Fruit fly (Drosophila melanogaster): ENCODE results near the gene twin.

Gene twin

DNA sequence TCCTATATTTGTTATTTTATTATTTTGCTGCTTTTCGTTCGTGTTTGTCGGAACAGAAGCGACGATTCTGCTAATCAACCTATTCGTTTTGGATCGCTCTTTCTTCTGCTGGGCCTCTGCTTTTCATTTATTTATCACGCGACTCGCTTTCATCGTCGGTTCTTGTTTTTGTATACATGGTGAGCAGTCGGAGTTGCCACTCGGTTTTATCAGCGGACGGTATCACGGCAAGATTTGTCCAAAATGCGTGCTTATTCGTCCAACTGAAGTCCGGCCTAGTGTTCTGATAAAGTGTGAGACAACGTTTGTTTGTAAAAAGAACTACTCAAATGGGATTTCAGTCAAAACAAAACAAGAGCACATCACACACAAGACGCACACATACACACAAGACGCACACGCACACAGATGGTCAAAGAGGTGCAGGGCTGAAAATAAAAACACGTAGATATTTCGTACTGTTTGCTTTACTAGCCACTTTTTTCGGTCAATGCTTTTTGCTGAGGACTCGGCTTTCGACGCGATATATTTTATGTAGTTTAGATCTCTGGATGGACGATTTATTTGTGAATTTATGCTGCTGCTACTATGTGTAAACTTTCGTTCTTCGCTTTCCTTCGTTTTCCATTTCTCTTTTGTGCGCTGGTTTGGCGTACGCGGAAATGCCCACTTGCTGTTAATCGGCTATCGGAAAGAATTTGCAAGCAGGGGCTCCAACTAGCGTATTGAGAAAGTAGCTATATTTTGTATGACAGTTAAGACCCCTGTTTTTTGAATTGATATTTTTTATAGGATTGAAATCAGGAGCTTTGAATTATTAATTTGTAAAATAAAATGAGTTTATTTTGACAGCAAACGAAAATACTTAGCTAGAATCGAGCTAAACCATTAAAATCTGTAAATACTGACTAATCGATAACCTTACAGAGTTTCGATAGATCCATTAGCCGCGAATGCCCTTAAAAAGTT lies at the start of gene twin (continued):
- TF ChIP-seq C15 (GFP tag; IDR thresholded peaks at IDR 0.05) (no peak), zf30C (GFP tag; optimal IDR thresholded peaks at IDR 0.05) (no peak), vnd (GFP tag; IDR thresholded peaks at IDR 0.05; ENCODE audit: partially characterized antibody) (peak; percentile 65), bbx (GFP tag; IDR thresholded peaks at IDR 0.05; ENCODE audit: partially characterized antibody) (peak; percentile 58; the same call in 1 of the 2 replicates), HLHmδ (GFP tag; optimal IDR thresholded peaks at IDR 0.05) (no peak), tup (GFP tag; optimal IDR thresholded peaks at IDR 0.05) (no peak), CG9932 (GFP tag; IDR thresholded peaks at IDR 0.05) (peak; percentile 88), toy (GFP tag; IDR thresholded peaks at IDR 0.05) (no peak), Elba2 (GFP tag; optimal IDR thresholded peaks at IDR 0.05) (no peak), crc (GFP tag; optimal IDR thresholded peaks at IDR 0.05) (no peak), pb (GFP tag; optimal IDR thresholded peaks at IDR 0.05) (peak; percentile 35), nom (GFP tag; optimal IDR thresholded peaks at IDR 0.05) (no peak), Hr51 (GFP tag; optimal IDR thresholded peaks at IDR 0.05) (peak in 1 of 2 experiments; percentile 80), bcd (GFP tag; optimal IDR thresholded peaks at IDR 0.05) (peak; percentile 48), eyg (GFP tag; optimal IDR thresholded peaks at IDR 0.05) (no peak), CG10979 (tag; optimal IDR thresholded peaks at IDR 0.05) (peak; percentile 39), croc (GFP tag; conservative IDR thresholded peaks at IDR 0.05) (no peak), Fer1 (GFP tag; optimal IDR thresholded peaks at IDR 0.05) (peak; percentile 16), CG5953 (GFP tag; IDR thresholded peaks at IDR 0.05) (no peak), Ada2b (GFP tag; IDR thresholded peaks at IDR 0.05) (no peak; the same call in 1 of the 2 replicates), luna (GFP tag; optimal IDR thresholded peaks at IDR 0.05) (peak; percentile 23), Dll (GFP tag; IDR thresholded peaks at IDR 0.05; ENCODE audit: partially characterized antibody) (peak; percentile 82), CG10565 (GFP tag; optimal IDR thresholded peaks at IDR 0.05) (no peak), CG12104 (GFP tag; optimal IDR thresholded peaks at IDR 0.05) (no peak), CG10147 (GFP tag; optimal IDR thresholded peaks at IDR 0.05) (peak; percentile 58), CG5245 (GFP tag; optimal IDR thresholded peaks at IDR 0.05) (peak; percentile 28), nerfin-1 (tag; optimal IDR thresholded peaks at IDR 0.05) (peak; percentile 31), tgo (GFP tag; IDR thresholded peaks at IDR 0.05) (peak; percentile 15; the same call in 1 of the 3 replicates), Hr3 (GFP tag; optimal IDR thresholded peaks at IDR 0.05) (peak; percentile 62), CG17385 (GFP tag; optimal IDR thresholded peaks at IDR 0.05) (peak; percentile 18), fd64A (GFP tag; optimal IDR thresholded peaks at IDR 0.05) (no peak), CG9817 (tag; optimal IDR thresholded peaks at IDR 0.05) (peak; percentile 74), CG4730 (GFP tag; IDR thresholded peaks at IDR 0.05) (no peak), sc (optimal IDR thresholded peaks at IDR 0.05) (no peak), sc (GFP tag; optimal IDR thresholded peaks at IDR 0.05) (no peak), caup (GFP tag; optimal IDR thresholded peaks at IDR 0.05; ENCODE audit: severe bottlenecking) (peak; percentile 22), en (GFP tag; optimal IDR thresholded peaks at IDR 0.05) (no peak), dimm (GFP tag; IDR thresholded peaks at IDR 0.05) (no peak), CG17568 (GFP tag; optimal IDR thresholded peaks at IDR 0.05) (no peak), CG4328 (GFP tag; optimal IDR thresholded peaks at IDR 0.05) (peak; percentile 5), Neu2 (GFP tag; optimal IDR thresholded peaks at IDR 0.05; ENCODE audit: borderline replicate concordance) (no peak), CG16815 (GFP tag; optimal IDR thresholded peaks at IDR 0.05) (no peak), CG14965 (GFP tag; optimal IDR thresholded peaks at IDR 0.05; ENCODE audit: borderline replicate concordance) (no peak), Dip2 (GFP tag; IDR thresholded peaks at IDR 0.05) (no peak), sisA (GFP tag; IDR thresholded peaks at IDR 0.05) (no peak; the same call in 1 of the 2 replicates), CG4707 (GFP tag; optimal IDR thresholded peaks at IDR 0.05) (no peak), E2f1 (GFP tag; IDR thresholded peaks at IDR 0.05) (0 out of 2 replicates have a peak, but pooled peaks have one; percentile 31), Hey (tag; optimal IDR thresholded peaks at IDR 0.05) (no peak)
